Worm (Caenorhabditis elegans) whole organism, dauer: ENCODE results near the gene F56D1.1.

Experiments
- unc-62 ChIP-seq: sonication (generic microtip); optimal IDR thresholded peaks from 2 replicates; lab custom pipeline; 2017; ENCODE audit warnings: missing biosample characterization, missing genetic modification reagents, missing genetic modification characterization

F56D1.1 gene

DNA sequence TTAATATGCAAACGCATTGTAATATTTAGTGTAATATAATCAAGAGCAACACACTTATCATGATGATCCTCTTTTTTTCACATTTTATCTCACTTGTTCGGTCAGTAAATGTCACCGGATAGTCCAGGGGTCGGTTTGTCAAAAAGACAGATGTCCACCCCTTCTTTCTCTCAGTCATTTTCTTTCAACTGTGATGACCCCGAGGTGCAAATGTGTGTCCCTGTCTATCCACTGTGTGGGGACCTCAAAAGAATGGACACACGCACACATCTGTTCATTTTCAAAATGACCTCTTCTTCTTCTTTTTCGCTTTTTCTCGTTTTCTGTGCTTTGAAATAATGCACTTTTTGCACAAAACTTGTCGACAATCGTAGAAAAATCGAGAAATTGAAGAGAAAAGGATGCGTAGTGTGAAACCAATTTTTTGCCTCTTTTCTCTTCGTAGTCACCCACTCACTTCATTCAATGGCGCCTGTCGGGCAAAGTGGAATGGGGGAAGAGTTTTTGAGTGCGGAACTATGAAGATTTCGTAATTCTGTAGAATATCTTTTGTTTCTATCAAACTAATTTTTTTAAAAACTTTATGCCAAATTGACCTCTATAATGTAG lies 14.6 kb upstream of the F56D1.1 start:
- TF ChIP-seq unc-62 (GFP tag; lab: Kevin White, UChicago): no peak

DNA sequence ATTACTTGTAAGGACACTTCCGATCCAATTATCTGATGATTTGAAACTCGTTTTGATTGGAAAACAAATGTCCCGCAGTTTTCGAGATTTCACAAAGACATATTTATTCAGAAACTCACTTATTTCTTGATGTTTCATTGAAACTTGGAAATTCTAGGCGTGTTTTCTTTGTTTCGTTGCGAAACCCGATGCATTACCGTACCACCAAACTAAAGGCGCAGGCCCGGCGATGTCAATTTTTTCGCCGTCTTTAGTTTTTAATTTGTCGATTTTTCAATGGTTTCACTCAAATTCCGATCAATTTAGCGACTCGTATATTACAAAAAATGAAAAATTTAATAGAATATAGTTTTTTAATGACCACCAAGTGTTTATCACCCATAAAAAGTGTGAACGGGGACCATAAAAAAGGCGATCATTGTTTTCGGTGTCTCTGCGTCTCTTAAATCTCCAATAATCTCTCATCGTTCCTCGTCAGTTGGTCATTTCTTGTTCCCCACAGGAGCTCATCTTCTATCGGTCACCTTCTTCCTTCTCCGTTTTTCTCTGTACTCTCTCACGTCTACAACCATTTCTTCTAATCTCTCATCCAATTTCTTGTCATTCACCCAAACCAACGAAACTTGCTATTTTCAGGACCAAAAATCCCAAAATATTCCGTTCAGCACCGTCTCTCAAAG lies 12.5 kb upstream of the F56D1.1 start, which contains the start of gene clr-1:
Gene clr-1 (plus strand): TSS at position 630 of the 680 bp plus-strand sequence.
- TF ChIP-seq unc-62 (GFP tag; lab: Kevin White, UChicago): no peak

DNA sequence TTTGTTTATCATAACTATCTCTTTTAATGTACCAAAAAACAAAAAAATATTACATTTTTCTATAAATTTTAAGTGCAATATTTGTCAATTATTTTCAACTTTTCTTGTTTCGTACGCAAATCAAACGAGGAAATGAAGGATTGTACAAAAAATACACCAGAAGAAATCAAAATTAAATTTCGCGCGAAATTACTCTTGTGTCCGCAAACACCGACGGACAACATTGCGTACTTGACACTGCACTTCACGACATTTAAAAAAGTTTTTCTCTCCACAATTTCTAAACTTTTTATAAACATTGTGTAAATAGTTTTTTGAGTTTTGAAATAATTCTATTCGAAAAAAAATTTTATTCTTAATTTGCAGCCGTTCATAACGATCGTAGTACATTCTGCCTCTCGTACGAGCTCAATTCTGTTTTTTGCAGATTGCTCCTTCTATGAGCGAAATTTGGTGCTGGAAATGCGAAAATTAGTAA lies 4.4 kb upstream of the F56D1.1 start, which contains the start of gene mrps-16:
Gene mrps-16 (plus strand): TSS at position 428 of the 478 bp plus-strand sequence.
- TF ChIP-seq unc-62 (GFP tag; lab: Kevin White, UChicago): no peak

DNA sequence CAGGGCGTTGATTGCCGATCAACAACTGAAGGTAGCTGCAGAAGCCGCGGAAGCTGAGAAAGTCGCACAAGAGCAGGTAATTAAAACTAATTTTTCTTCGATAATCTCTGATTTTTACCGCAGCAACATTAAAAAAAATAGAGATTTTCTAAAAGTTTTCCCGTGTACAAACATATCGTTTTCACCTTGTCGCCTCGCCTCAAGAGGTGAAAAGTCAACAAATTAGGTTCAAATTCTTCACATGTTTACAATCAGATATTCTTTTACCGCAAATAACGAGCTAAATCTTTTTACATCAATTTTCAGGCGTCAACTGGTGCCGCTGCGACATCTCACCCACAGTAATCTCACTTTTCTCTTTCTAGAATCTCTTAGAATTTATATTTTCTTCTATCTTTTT lies 3.5 kb upstream of the F56D1.1 start, which contains the start of gene ilcr-2:
Gene ilcr-2 (plus strand): TSS at position 301 of the 400 bp plus-strand sequence.
- TF ChIP-seq unc-62 (GFP tag; lab: Kevin White, UChicago): no peak

DNA sequence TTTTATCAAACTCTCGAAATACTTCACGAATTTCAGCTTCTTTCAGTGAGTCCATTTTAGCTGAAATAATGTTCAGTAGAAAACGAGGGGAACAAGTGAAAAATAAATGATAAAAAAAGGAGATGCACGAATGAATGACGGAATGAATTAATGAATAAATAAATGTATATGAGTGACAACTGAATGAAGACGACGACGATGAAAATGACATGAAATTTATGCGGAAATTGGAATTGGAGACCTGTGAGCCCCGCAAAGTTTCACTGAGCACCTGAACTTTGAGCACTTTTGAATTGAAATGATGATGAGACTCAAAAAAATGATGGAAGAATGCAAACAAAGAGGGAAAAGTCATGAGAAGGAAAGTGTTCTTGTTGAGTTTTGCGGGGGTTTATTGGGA lies 3.6 kb downstream of the F56D1.1 start, which contains the start of gene cal-8:
Gene cal-8 (minus strand): TSS at position 60 of the 400 bp plus-strand sequence.
- TF ChIP-seq unc-62 (GFP tag; lab: Kevin White, UChicago): no peak

DNA sequence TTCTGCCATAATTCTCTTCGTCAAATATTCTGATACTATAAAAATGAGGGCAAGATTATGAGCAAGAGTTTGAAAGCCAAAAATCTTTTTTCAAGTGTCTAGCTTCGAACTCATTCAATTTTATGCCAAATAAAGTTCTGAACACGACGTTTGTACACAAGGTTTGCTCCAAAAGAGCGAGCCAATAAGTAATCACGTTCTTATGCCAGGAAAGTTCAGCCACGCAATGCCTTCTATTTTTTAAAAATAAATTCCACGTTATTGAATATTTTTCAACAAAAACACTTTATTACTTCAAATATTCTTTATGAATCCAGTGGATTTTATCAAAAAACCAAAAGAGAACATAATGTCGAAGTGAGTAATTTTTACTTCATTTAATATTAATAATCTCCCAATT lies 9.4 kb downstream of the F56D1.1 start, which contains the start of gene nep-5:
Gene nep-5 (plus strand): TSS at position 301 of the 400 bp plus-strand sequence.
- no peak for TF ChIP-seq unc-62 (GFP tag; lab: Kevin White, UChicago)

DNA sequence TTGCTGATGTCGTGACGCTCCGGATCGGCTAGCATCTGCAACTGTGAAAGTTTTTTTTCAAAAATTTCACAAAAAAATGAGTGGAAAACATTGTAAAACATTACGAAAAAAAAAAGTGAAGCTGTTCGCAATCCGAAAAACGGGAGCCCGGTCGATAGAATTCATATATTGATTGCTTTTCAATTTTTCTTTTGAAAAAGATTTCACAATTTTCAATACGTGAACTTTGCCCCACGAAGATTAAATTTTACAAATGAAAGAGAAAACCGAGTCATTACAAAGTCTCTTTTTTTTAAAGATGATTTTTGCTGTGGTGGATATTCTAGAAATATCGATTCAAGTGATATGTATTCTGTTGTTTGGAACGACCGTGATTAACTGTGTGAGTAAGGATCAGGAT lies 16.0 kb downstream of the F56D1.1 start, which contains the start of gene F12A10.6:
Gene F12A10.6 (minus strand): TSS at position 101 of the 400 bp plus-strand sequence.
- TF ChIP-seq unc-62 (GFP tag; lab: Kevin White, UChicago): no peak

DNA sequence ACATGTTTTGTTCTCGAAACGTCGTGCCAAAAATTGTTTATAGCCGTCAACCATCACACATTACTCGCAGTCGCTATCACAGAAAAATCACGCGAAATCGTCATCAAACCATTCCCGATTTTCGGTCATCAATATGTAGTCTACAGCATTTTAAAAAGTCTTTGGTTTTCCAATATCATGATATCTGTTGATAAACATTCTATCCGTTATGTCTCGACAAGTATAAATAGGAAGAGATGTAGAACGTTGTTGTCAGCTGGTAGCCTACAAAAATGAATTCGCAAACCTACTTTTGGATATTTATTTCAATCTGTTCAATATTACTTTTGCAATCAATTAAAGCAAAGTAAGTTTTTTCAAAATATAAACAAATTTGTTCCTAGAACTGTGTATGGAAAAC lies 18.0 kb downstream of the F56D1.1 start, which contains the start of gene F12A10.1:
Gene F12A10.1 (plus strand): TSS at position 166 of the 400 bp plus-strand sequence.
- TF ChIP-seq unc-62 (GFP tag; lab: Kevin White, UChicago): no peak

DNA sequence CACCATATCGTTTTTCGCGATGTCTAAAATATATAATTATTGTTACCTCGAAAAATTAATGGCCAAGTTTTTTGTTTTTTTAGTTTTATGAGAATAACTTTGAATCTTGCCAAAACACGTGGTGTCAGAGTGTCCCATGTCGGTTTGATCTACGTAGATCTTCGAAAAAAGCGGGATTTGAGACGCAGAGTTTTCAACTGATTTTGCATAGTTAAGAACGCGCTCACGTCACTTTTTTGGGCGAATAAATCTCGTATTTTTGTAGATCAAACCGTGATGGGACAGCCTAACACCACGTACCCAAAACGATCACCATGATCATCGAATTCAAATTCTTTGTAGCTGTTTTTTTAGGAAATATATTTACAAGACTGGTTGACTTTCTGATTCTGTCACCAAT lies 19.1 kb downstream of the F56D1.1 start:
- no peak for TF ChIP-seq unc-62 (GFP tag; lab: Kevin White, UChicago)

DNA sequence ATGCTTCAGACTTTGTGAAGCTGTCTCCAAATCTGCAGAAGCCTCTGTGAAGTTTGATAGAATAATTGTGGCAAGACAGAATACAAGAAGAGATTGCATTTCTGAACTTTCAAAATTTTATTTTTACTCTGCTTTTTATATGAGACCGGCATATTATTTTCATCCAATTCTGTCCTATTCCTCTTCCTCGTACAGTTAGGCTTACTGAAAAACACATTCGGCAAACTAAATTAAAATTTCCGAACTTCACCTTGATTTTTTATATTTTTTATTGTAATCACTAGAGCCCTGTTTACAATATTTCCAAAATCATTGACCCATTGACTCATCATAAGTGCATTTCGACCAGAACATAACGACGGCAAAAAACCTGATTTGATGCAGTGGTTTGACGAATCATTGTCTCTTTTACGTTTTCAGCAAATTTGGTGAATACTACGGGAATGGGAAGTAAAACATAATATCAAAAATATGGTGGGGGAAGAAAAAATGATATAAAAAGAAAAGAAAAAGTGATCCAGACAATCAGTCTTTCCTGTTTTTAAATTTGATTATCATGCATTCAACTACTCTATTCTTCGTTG lies 19.8 kb downstream of the F56D1.1 start, which contains the start of the genes suex-1 and F12A10.9:
Gene suex-1 (minus strand): TSS at position 101 of the 584 bp plus-strand sequence.
Gene F12A10.9 (plus strand): TSS at position 534 of the 584 bp plus-strand sequence.
- no peak for TF ChIP-seq unc-62 (GFP tag; lab: Kevin White, UChicago)

DNA sequence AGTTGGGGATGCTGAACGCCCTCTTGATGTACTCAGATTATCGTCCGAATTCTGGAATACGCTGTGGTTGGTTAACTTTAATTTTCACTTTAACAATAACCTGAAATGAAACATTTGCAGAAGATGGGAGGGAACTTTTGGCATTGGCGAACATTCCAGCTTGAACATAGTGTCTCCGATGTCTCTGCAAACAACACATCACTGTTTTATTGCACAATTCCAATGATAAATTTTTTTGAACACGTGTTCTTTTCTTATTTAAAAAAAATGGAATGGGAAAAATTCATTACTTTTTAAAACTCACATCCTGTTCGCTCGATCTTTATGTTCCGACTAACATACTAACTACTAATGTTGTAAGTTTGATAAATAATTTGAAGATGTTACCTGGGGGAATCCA lies 22.1 kb downstream of the F56D1.1 start, which contains the start of gene fzy-1:
Gene fzy-1 (plus strand): TSS at position 301 of the 400 bp plus-strand sequence.
- no peak for TF ChIP-seq unc-62 (GFP tag; lab: Kevin White, UChicago)

DNA sequence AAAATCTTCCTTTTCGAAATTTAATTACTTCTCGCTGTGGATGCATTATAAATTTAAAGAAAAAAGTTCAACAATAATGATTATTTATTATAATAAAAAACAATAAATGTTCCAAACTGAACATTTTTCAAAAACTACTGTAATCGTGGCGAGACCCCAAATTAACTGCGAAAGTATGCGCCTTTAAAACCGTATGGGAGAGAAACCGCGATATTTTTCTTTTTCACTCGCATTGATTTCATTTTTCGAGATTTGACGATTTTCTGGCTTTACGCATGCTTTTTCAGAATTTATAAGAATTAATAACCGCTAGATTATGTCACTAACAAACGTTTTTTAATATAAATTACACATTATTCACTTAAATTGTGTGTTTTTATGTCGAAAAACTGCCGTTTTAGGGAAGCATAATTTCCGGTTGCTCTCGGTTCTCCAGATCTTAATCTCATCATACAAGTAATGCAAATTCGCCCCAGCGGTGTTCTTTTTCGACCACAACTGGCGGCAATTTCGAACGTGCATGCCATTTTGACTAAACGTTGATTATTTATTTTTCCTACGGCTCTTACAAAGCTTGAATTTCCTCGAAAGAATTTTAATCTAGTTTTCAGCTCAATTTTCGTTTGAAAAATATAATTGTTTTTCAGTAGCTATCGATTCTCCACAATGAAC lies 22.7 kb downstream of the F56D1.1 start, which contains the start of gene F12A10.8:
Gene F12A10.8 (minus strand): TSS at position 79 of the 672 bp plus-strand sequence.
- no peak for TF ChIP-seq unc-62 (GFP tag; lab: Kevin White, UChicago)

DNA sequence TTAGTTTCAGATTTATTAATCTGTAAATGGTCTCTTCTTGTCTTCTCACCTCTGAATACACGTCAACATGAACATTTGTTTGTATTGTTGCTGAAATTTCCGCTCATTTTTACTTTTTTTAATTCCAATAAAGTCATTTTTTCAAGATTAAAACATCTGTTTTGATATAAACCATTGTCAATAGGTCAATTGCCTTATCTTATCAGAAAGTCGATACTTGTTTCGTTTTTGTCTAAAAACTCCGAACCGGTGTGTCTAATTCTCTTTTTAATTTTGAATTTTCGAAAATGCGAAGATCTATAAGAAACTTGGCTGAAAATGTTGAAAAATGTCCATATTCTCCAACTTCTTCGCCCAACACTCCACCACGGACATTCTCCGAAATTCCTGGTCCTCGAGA lies 25.3 kb downstream of the F56D1.1 start, which contains the start of gene cyp-44A1:
Gene cyp-44A1 (plus strand): TSS at position 285 of the 400 bp plus-strand sequence.
- TF ChIP-seq unc-62 (GFP tag; lab: Kevin White, UChicago): no peak

DNA sequence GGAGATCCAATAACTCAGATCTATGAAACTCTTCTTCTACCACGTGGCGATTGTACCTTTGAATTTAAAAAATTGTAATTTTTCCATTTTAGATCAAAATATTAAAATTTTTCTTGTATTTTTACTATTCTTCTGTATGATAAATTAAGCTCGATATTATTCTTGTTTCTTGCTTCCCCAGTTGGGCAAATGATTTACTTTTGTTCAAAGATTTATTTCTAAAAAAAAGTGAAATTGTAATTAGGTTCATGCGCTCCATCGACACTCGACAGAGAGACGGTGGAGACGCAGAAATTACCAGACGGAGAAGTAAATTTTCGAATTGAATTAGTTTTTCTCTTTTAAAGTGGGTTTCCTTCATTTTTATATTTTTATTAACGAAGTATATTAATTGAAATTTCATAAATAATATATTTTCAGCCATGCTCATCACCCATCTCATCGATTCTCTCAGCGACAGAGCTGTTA lies 27.4 kb downstream of the F56D1.1 start, which contains the start of gene npp-24:
Gene npp-24 (plus strand): TSS at position 51 of the 468 bp plus-strand sequence.
- no peak for TF ChIP-seq unc-62 (GFP tag; lab: Kevin White, UChicago)
